Worm (Caenorhabditis elegans) whole organism, L3 larva: Measurements from ENCODE around the gene F37A8.5.

ENCODE experiments used
- R02D3.7 ChIP-seq: fragments of 150-350 bp; optimal IDR thresholded peaks from 2 replicates; lab custom pipeline; 2014; ENCODE audit warnings: missing biosample characterization, missing genetic modification characterization
- ZK546.5 ChIP-seq: sonication (generic microtip); optimal IDR thresholded peaks from 2 replicates; lab custom pipeline; 2017; ENCODE audit warnings: missing biosample characterization, missing genetic modification characterization
- ama-1 ChIP-seq: fragments of 150-350 bp; optimal IDR thresholded peaks from 2 replicates; lab custom pipeline; 2018
- ceh-82 ChIP-seq: fragments of 150-350 bp; optimal IDR thresholded peaks from 2 replicates; lab custom pipeline; 2014; ENCODE audit warnings: missing biosample characterization, missing genetic modification characterization
- daf-12 ChIP-seq: fragments of 150-350 bp; optimal IDR thresholded peaks from 2 replicates; lab custom pipeline; 2014; ENCODE audit warnings: missing biosample characterization, missing genetic modification reagents, missing genetic modification characterization
- egl-27 ChIP-seq: sonication (generic microtip); optimal IDR thresholded peaks from 4 replicates; lab custom pipeline; 2017; ENCODE audit warnings: missing biosample characterization, missing genetic modification reagents, missing genetic modification characterization
- egl-5 ChIP-seq: fragments of 150-350 bp; optimal IDR thresholded peaks from 2 replicates; lab custom pipeline; 2017; ENCODE audit warnings: missing biosample characterization, missing genetic modification reagents, missing genetic modification characterization, inconsistent platforms
- elt-2 ChIP-seq: sonication (generic microtip); optimal IDR thresholded peaks from 2 replicates; lab custom pipeline; 2016; ENCODE audit warnings: missing genetic modification reagents, mild to moderate bottlenecking, missing genetic modification characterization, missing compliant biosample characterization
- eor-1 ChIP-seq, 2 experiments: fragments of 150-350 bp; optimal IDR thresholded peaks; 2 replicates each; lab custom pipeline; 2014 to 2018; ENCODE audit warnings: missing biosample characterization in 2 of 2, missing genetic modification characterization in 2 of 2
- fkh-10 ChIP-seq: sonication (generic microtip); optimal IDR thresholded peaks from 2 replicates; lab custom pipeline; 2017; ENCODE audit warnings: missing biosample characterization, missing genetic modification reagents, missing genetic modification characterization
- fkh-2 ChIP-seq: fragments of 150-350 bp; optimal IDR thresholded peaks from 2 replicates; lab custom pipeline; 2014; ENCODE audit warnings: missing biosample characterization, missing genetic modification reagents, missing genetic modification characterization
- fos-1 ChIP-seq: fragments of 150-350 bp; optimal IDR thresholded peaks from 2 replicates; lab custom pipeline; 2014; ENCODE audit warnings: missing biosample characterization, missing genetic modification characterization
- jun-1 ChIP-seq: fragments of 150-350 bp; optimal IDR thresholded peaks from 2 replicates; lab custom pipeline; 2014; ENCODE audit warnings: missing biosample characterization, missing genetic modification reagents, missing genetic modification characterization
- lin-15B ChIP-seq: fragments of 150-350 bp; optimal IDR thresholded peaks from 2 replicates; lab custom pipeline; 2014; ENCODE audit warnings: missing biosample characterization, missing genetic modification characterization
- lin-39 ChIP-seq: fragments of 150-350 bp; optimal IDR thresholded peaks from 2 replicates; lab custom pipeline; 2018; ENCODE audit warnings: missing biosample characterization, missing genetic modification reagents, missing genetic modification characterization
- mdl-1 ChIP-seq: fragments of 150-350 bp; optimal IDR thresholded peaks from 2 replicates; lab custom pipeline; 2014; ENCODE audit warnings: missing biosample characterization, missing genetic modification characterization
- mml-1 ChIP-seq: fragments of 150-350 bp; sonication (generic microtip); optimal IDR thresholded peaks from 3 replicates; lab custom pipeline; 2014; ENCODE audit warnings: missing biosample characterization, missing genetic modification characterization
- nfya-1 ChIP-seq: sonication (generic microtip); optimal IDR thresholded peaks from 2 replicates; lab custom pipeline; 2017; ENCODE audit warnings: missing genetic modification characterization, mild to moderate bottlenecking, missing compliant biosample characterization, antibody characterized with exemption, moderate library complexity; ENCODE audit not compliant: insufficient read depth
- nhr-12 ChIP-seq: fragments of 150-350 bp; optimal IDR thresholded peaks from 2 replicates; lab custom pipeline; 2014; ENCODE audit warnings: missing biosample characterization, missing genetic modification characterization
- nhr-237 ChIP-seq: fragments of 150-350 bp; optimal IDR thresholded peaks from 2 replicates; lab custom pipeline; 2014; ENCODE audit warnings: missing biosample characterization, missing genetic modification characterization
- nhr-25 ChIP-seq: sonication (generic microtip); optimal IDR thresholded peaks from 2 replicates; lab custom pipeline; 2017; ENCODE audit warnings: missing biosample characterization, missing genetic modification characterization
- nhr-28 ChIP-seq: fragments of 150-350 bp; optimal IDR thresholded peaks from 2 replicates; lab custom pipeline; 2014; ENCODE audit warnings: missing biosample characterization, missing genetic modification characterization
- nhr-43 ChIP-seq: sonication (generic microtip); optimal IDR thresholded peaks from 2 replicates; lab custom pipeline; 2016; ENCODE audit warnings: mild to moderate bottlenecking, missing genetic modification characterization, missing compliant biosample characterization; ENCODE audit not compliant: poor library complexity, severe bottlenecking
- nhr-67 ChIP-seq: fragments of 150-350 bp; optimal IDR thresholded peaks from 2 replicates; lab custom pipeline; 2014; ENCODE audit warnings: missing biosample characterization, missing genetic modification characterization
- nhr-76 ChIP-seq: fragments of 150-350 bp; sonication (generic microtip); optimal IDR thresholded peaks from 5 replicates; lab custom pipeline; 2014; ENCODE audit warnings: missing biosample characterization, missing genetic modification characterization
- pha-4 ChIP-seq: fragments of 150-350 bp; optimal IDR thresholded peaks from 2 replicates; lab custom pipeline; 2014; ENCODE audit warnings: missing biosample characterization, missing genetic modification reagents, missing genetic modification characterization
- pqm-1 ChIP-seq: fragments of 150-350 bp; optimal IDR thresholded peaks from 2 replicates; lab custom pipeline; 2017; ENCODE audit warnings: missing biosample characterization, missing genetic modification characterization, inconsistent platforms
- sea-2 ChIP-seq: fragments of 150-350 bp; sonication (generic microtip); optimal IDR thresholded peaks from 4 replicates; lab custom pipeline; 2014; ENCODE audit warnings: missing biosample characterization, missing genetic modification reagents, missing genetic modification characterization
- skn-1 ChIP-seq: fragments of 150-350 bp; optimal IDR thresholded peaks from 2 replicates; lab custom pipeline; 2014; ENCODE audit warnings: missing biosample characterization, missing genetic modification characterization
- unc-62 ChIP-seq: fragments of 150-350 bp; sonication (generic microtip); optimal IDR thresholded peaks from 4 replicates; lab custom pipeline; 2014; ENCODE audit warnings: missing biosample characterization, missing genetic modification reagents, missing genetic modification characterization
- zag-1 ChIP-seq: fragments of 150-350 bp; optimal IDR thresholded peaks from 2 replicates; lab custom pipeline; 2014; ENCODE audit warnings: missing biosample characterization, missing genetic modification characterization
- ztf-4 ChIP-seq: fragments of 150-350 bp; optimal IDR thresholded peaks from 2 replicates; lab custom pipeline; 2014; ENCODE audit warnings: missing biosample characterization, missing genetic modification characterization

F37A8.5 gene

ce11 chrIII:3921646-3922328, 34.6 kb upstream of the F37A8.5 start, which contains the start of the genes metl-6 and nit-1:
TSS of gene metl-6 (minus strand) at chrIII:3921711.
TSS of gene nit-1 (plus strand) at chrIII:3922207.
- peak; percentile 26 for TF ChIP-seq pha-4 (tag; lab: Kevin White, UChicago)
- TF ChIP-seq skn-1 (tag; lab: Kevin White, UChicago) = peak; percentile 6
- TF ChIP-seq egl-5 (tag; lab: Kevin White, UChicago) = no peak
- peak; percentile 11 for TF ChIP-seq lin-15B (tag; lab: Kevin White, UChicago)
- TF ChIP-seq nfya-1 (tag; lab: Kevin White, UChicago) = peak; percentile 7
- no peak for TF ChIP-seq mml-1 (tag; lab: Kevin White, UChicago)
- TF ChIP-seq nhr-67 (tag; lab: Kevin White, UChicago) = no peak
- peak; percentile 40 for TF ChIP-seq pqm-1 (tag; lab: Kevin White, UChicago)
- TF ChIP-seq nhr-25 = peak; percentile 13
- TF ChIP-seq nhr-43 (tag; lab: Kevin White, UChicago) = peak; percentile 51
- TF ChIP-seq elt-2 = peak; percentile 17

DNA sequence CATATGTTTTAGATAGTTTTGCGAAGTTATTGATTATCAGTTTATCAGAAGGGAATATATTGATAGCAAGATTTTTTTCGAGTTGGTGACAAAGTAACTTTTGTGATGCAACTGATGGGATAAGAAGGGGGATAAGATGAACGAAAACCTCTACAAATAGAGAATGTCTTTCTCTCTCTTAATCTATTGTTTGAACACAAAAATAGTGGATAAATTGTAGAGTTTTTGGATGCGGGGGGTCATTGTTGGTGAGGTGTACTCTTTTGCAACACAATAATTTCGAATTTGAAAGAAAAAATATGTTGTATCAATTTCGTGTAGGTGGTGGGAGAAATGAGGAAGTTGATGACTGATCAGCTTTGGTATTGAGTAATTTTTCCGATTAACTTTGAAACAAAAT, 30.3 kb upstream of the F37A8.5 start, which contains the start of gene ZK1058.9:
ZK1058.9 (minus strand) TSS at position 101 of the 400 bp plus-strand sequence.
- TF ChIP-seq lin-39 (no peak), fkh-10 (GFP tag; lab: Kevin White, UChicago) (no peak), egl-27 (tag; lab: Kevin White, UChicago) (no peak), nhr-76 (tag; lab: Kevin White, UChicago) (no peak), zag-1 (no peak), fos-1 (tag; lab: Kevin White, UChicago) (no peak), eor-1 (tag; optimal IDR thresholded peaks at IDR 0.05; lab: Kevin White, UChicago) (no peak), elt-2 (no peak), lin-15B (tag; lab: Kevin White, UChicago) (no peak), nhr-237 (tag; lab: Kevin White, UChicago) (no peak), mml-1 (tag; lab: Kevin White, UChicago) (no peak), pha-4 (tag; lab: Kevin White, UChicago) (no peak), unc-62 (GFP tag; lab: Kevin White, UChicago) (no peak), jun-1 (tag; lab: Kevin White, UChicago) (no peak), mdl-1 (tag; lab: Kevin White, UChicago) (no peak), pqm-1 (tag; lab: Kevin White, UChicago) (no peak), R02D3.7 (no peak), ceh-82 (no peak)

DNA sequence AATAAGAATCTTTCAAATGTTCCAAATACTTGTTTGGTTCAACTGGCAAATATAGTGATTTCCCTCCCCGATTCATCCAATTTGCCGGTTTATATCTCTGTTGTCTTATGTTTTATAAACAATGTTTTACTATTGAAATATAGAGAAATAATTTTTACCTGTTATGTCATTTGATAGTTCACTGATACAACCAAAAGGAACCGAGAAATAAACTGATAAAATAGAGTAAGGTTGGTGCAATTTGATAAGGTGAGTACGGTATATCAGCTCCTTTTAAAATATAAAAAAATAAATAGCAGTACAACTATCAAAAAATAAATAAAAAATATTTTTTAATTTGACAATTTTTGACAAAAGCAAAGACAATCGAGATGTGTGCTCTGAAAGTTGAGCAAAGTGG, 29.6 kb upstream of the F37A8.5 start:
- TF ChIP-seq nhr-12 (tag; lab: Kevin White, UChicago) (no peak), nhr-28 (tag; lab: Kevin White, UChicago) (no peak), ZK546.5 (no peak), ceh-82 (no peak), unc-62 (GFP tag; lab: Kevin White, UChicago) (no peak), lin-15B (tag; lab: Kevin White, UChicago) (no peak), nhr-76 (tag; lab: Kevin White, UChicago) (no peak), fkh-10 (GFP tag; lab: Kevin White, UChicago) (no peak), fos-1 (tag; lab: Kevin White, UChicago) (no peak), zag-1 (no peak), ztf-4 (tag; lab: Kevin White, UChicago) (no peak), nfya-1 (tag; lab: Kevin White, UChicago) (no peak), daf-12 (tag; lab: Kevin White, UChicago) (no peak), sea-2 (GFP tag; lab: Kevin White, UChicago) (no peak), fkh-2 (tag; lab: Kevin White, UChicago) (no peak), nhr-67 (tag; lab: Kevin White, UChicago) (no peak)

DNA sequence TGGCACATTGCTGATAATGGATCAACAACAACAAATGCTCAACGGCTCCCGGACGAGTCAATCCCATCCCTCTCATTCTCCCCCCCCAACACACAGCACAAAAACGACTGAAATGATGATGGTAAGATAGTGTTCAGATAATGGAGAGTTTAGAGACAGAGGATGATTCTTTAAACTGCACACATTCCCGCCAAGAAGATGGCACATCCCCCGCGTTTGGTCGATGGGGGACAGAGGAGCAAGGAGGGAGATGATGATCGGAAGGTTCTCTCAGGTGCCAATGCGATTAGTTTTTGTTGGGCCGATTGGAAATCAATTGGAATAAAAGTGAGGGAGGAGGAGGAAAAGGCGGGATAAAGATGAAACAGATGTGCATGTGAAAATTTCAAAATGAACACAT, 29.0 kb upstream of the F37A8.5 start:
- TF ChIP-seq mdl-1 (tag; lab: Kevin White, UChicago) = no peak
- TF ChIP-seq egl-5 (tag; lab: Kevin White, UChicago) = peak; percentile 67

DNA sequence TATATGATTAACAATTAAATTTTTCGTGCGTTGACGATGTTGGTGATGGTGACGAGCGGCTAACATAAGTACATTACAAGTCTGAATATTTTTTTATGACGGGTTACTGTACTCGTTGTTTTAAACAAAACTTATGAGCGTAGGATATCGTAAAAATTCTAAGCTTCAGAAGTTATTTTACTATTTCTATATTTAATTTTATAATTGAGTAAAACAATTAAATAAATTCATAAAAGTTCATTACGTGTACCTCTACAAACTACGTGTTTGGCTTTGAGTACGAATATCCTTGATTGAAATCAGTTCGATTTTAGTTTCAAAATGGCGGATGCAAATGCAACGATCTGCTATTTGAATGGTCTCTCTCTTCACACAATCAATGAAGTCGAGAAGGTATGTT, 28.3 kb upstream of the F37A8.5 start, which contains the start of gene F37A8.1:
F37A8.1 (plus strand) TSS at position 301 of the 400 bp plus-strand sequence.
- TF ChIP-seq ama-1 (lab: Kevin White, UChicago) (no peak), fkh-10 (GFP tag; lab: Kevin White, UChicago) (no peak)
